Worm (Caenorhabditis elegans) whole organism, early embryonic: ENCODE measurements around the gene Y6G8.5.
"Not testable (repeated sequence)": the region's sequence is repeated elsewhere in the genome, so short reads cannot be mapped to it uniquely, and the experiment has no call there.

ENCODE experiments used
- B0310.2 ChIP-seq: sonication (generic microtip); optimal IDR thresholded peaks from 2 replicates; lab custom pipeline; 2016; ENCODE audit warnings: mild to moderate bottlenecking, missing genetic modification characterization, missing compliant biosample characterization
- F13C5.2 ChIP-seq: sonication (generic microtip); optimal IDR thresholded peaks from 2 replicates; lab custom pipeline; 2017; ENCODE audit warnings: mild to moderate bottlenecking, missing genetic modification characterization, inconsistent platforms, missing compliant biosample characterization
- aly-1 ChIP-seq: sonication (generic microtip); optimal IDR thresholded peaks from 2 replicates; lab custom pipeline; 2016; ENCODE audit warnings: missing genetic modification characterization, missing compliant biosample characterization
- ama-1 ChIP-seq: fragments of 150-350 bp; optimal IDR thresholded peaks from 2 replicates; lab custom pipeline; 2014
- ceh-13 ChIP-seq: fragments of 200-800 bp; sonication (Bioruptor generic); optimal IDR thresholded peaks from 2 replicates; lab custom pipeline; 2018; ENCODE audit warnings: mild to moderate bottlenecking, missing genetic modification characterization, missing compliant biosample characterization
- ceh-36 ChIP-seq: sonication (generic microtip); optimal IDR thresholded peaks from 2 replicates; lab custom pipeline; 2016; ENCODE audit warnings: missing genetic modification characterization, inconsistent platforms, missing compliant biosample characterization
- ets-7 ChIP-seq: sonication (generic microtip); optimal IDR thresholded peaks from 2 replicates; lab custom pipeline; 2016; ENCODE audit warnings: missing genotype, missing genetic modification characterization, missing compliant biosample characterization
- flt-1 ChIP-seq: fragments of 200-800 bp; sonication (Bioruptor generic); IDR thresholded peaks from 2 replicates; pipeline ENCODE4 v1.3.6; 2022; ENCODE audit warnings: missing genetic modification characterization, missing compliant biosample characterization
- hmbx-1 ChIP-seq: sonication (generic microtip); optimal IDR thresholded peaks from 2 replicates; lab custom pipeline; 2016; ENCODE audit warnings: mild to moderate bottlenecking, missing genetic modification characterization, missing compliant biosample characterization
- hmg-4 ChIP-seq: fragments of 200-800 bp; sonication (Bioruptor generic); optimal IDR thresholded peaks from 2 replicates; lab custom pipeline; 2018; ENCODE audit warnings: mild to moderate bottlenecking, missing genetic modification characterization, missing compliant biosample characterization
- hnd-1 ChIP-seq: sonication (generic microtip); optimal IDR thresholded peaks from 2 replicates; lab custom pipeline; 2016; ENCODE audit warnings: missing genetic modification characterization, missing compliant biosample characterization
- pes-1 ChIP-seq: fragments of 200-800 bp; sonication (Bioruptor generic); IDR thresholded peaks from 2 replicates; pipeline ENCODE4 v1.3.6; 2022; ENCODE audit warnings: missing genetic modification reagents, missing genetic modification characterization, missing compliant biosample characterization
- scrt-1 ChIP-seq: fragments of 200-800 bp; sonication (Bioruptor generic); IDR thresholded peaks from 2 replicates; pipeline ENCODE4 v1.3.6; 2022; ENCODE audit warnings: missing genetic modification characterization, missing compliant biosample characterization
- sea-1 ChIP-seq: fragments of 200-800 bp; sonication (Bioruptor generic); conservative IDR thresholded peaks from 2 replicates; pipeline ENCODE4 v1.3.6; 2022; ENCODE audit warnings: missing genetic modification characterization, missing compliant biosample characterization
- tbx-11 ChIP-seq: fragments of 200-800 bp; sonication (Bioruptor generic); IDR thresholded peaks from 2 replicates; pipeline ENCODE4 v1.3.6; 2022; ENCODE audit warnings: missing genetic modification characterization, missing compliant biosample characterization
- tbx-37 ChIP-seq: fragments of 200-800 bp; sonication (Bioruptor generic); conservative IDR thresholded peaks from 2 replicates; pipeline ENCODE4 v1.3.6; 2022; ENCODE audit warnings: missing genetic modification reagents, missing genetic modification characterization, missing compliant biosample characterization
- tra-4 ChIP-seq: sonication (generic microtip); optimal IDR thresholded peaks from 2 replicates; lab custom pipeline; 2017; ENCODE audit warnings: missing genetic modification characterization, missing compliant biosample characterization

Gene Y6G8.5

ce11 chrV:17606050-17606449 lies 9.5 kb downstream of the Y6G8.5 start, which contains the start of gene Y6G8.16:
Gene Y6G8.16, plus strand, starts transcription at chrV:17606350.
- TF ChIP-seq hnd-1 (tag; lab: Kevin White, UChicago); scrt-1; hmg-4 (GFP tag; lab: Kevin White, UChicago): not testable (repeated sequence)

ce11 chrV:17601520-17601919 lies 14.0 kb downstream of the Y6G8.5 start, which contains the start of gene ztf-25:
Gene ztf-25, plus strand, starts transcription at chrV:17601820.
- TF ChIP-seq aly-1 (tag; lab: Kevin White, UChicago) = no peak
- TF ChIP-seq tra-4 (tag; lab: Kevin White, UChicago) = no peak
- no peak for TF ChIP-seq hmbx-1 (tag; lab: Kevin White, UChicago)
- TF ChIP-seq ceh-13 = no peak
- no peak for TF ChIP-seq ets-7 (tag; lab: Kevin White, UChicago)
- no peak for TF ChIP-seq pes-1
- TF ChIP-seq hmg-4 (GFP tag; lab: Kevin White, UChicago) = no peak

ce11 chrV:17598810-17599209 lies 16.7 kb downstream of the Y6G8.5 start, which contains the start of gene Y6G8.2:
Gene Y6G8.2, minus strand, starts transcription at chrV:17598956.
- no peak for TF ChIP-seq ama-1 (lab: Kevin White, UChicago)

- TF ChIP-seq ets-7 (tag; lab: Kevin White, UChicago) (no peak), tra-4 (tag; lab: Kevin White, UChicago) (no peak), ama-1 (lab: Kevin White, UChicago) (no peak), hmbx-1 (tag; lab: Kevin White, UChicago) (no peak), pes-1 (no peak), tbx-11 (GFP tag; lab: Robert Waterston, UW) (no peak), hmg-4 (GFP tag; lab: Kevin White, UChicago) (no peak), tbx-37 (GFP tag; lab: Robert Waterston, UW) (no peak), flt-1 (GFP tag; lab: Robert Waterston, UW) (no peak), ceh-36 (tag; lab: Kevin White, UChicago) (no peak), F13C5.2 (tag; lab: Kevin White, UChicago) (no peak), scrt-1 (no peak), B0310.2 (tag; lab: Kevin White, UChicago) (no peak), aly-1 (tag; lab: Kevin White, UChicago) (no peak), ceh-13 (no peak)
Observed at ce11 chrV:17595691-17596090, 19.8 kb downstream of the Y6G8.5 start.

ce11 chrV:17584352-17584843 lies 31.1 kb downstream of the Y6G8.5 start, which contains the start of gene fbxa-133:
Gene fbxa-133, plus strand, starts transcription at chrV:17584793.
- TF ChIP-seq flt-1 (GFP tag; lab: Robert Waterston, UW); hnd-1 (tag; lab: Kevin White, UChicago); F13C5.2 (tag; lab: Kevin White, UChicago): not testable (repeated sequence)

- TF ChIP-seq B0310.2 (tag; lab: Kevin White, UChicago) (no peak), tra-4 (tag; lab: Kevin White, UChicago) (no peak), ceh-13 (no peak), scrt-1 (no peak), sea-1 (GFP tag; lab: Robert Waterston, UW) (no peak), flt-1 (GFP tag; lab: Robert Waterston, UW) (no peak), tbx-11 (GFP tag; lab: Robert Waterston, UW) (no peak), tbx-37 (GFP tag; lab: Robert Waterston, UW) (no peak), pes-1 (no peak), F13C5.2 (tag; lab: Kevin White, UChicago) (no peak), ceh-36 (tag; lab: Kevin White, UChicago) (no peak), ama-1 (lab: Kevin White, UChicago) (no peak)
Observed at ce11 chrV:17580017-17580416, 35.5 kb downstream of the Y6G8.5 start.

- TF ChIP-seq flt-1 (GFP tag; lab: Robert Waterston, UW) (no peak), ets-7 (tag; lab: Kevin White, UChicago) (no peak), B0310.2 (tag; lab: Kevin White, UChicago) (no peak), scrt-1 (no peak), ama-1 (lab: Kevin White, UChicago) (no peak), tra-4 (tag; lab: Kevin White, UChicago) (no peak), hnd-1 (tag; lab: Kevin White, UChicago) (no peak), F13C5.2 (tag; lab: Kevin White, UChicago) (no peak), ceh-36 (tag; lab: Kevin White, UChicago) (no peak), tbx-37 (GFP tag; lab: Robert Waterston, UW) (no peak)
Observed at ce11 chrV:17566850-17567249, 48.7 kb downstream of the Y6G8.5 start, which contains the start of gene C38D9.2. Gene C38D9.2, plus strand, starts transcription at chrV:17567150.

- no peak for TF ChIP-seq hnd-1 (tag; lab: Kevin White, UChicago)
- no peak for TF ChIP-seq ceh-13
- TF ChIP-seq B0310.2 (tag; lab: Kevin White, UChicago) = no peak
- TF ChIP-seq ets-7 (tag; lab: Kevin White, UChicago) = no peak
- no peak for TF ChIP-seq aly-1 (tag; lab: Kevin White, UChicago)
- no peak for TF ChIP-seq hmg-4 (GFP tag; lab: Kevin White, UChicago)
- TF ChIP-seq pes-1 = no peak
- no peak for TF ChIP-seq sea-1 (GFP tag; lab: Robert Waterston, UW)
- no peak for TF ChIP-seq scrt-1
- TF ChIP-seq tbx-37 (GFP tag; lab: Robert Waterston, UW) = no peak
- no peak for TF ChIP-seq hmbx-1 (tag; lab: Kevin White, UChicago)
- TF ChIP-seq ama-1 (lab: Kevin White, UChicago) = no peak
- no peak for TF ChIP-seq ceh-36 (tag; lab: Kevin White, UChicago)
- TF ChIP-seq tbx-11 (GFP tag; lab: Robert Waterston, UW) = no peak
- TF ChIP-seq tra-4 (tag; lab: Kevin White, UChicago) = no peak
Observed at ce11 chrV:17565903-17566302, 49.6 kb downstream of the Y6G8.5 start, which contains the start of gene fbxa-171. Gene fbxa-171, minus strand, starts transcription at chrV:17566003.
